Worm (Caenorhabditis elegans): ENCODE measurements around the gene D1054.18.

D1054.18 gene

ce11 chrV:10813425-10814156 lies 12.6 kb upstream of the D1054.18 start, which contains the start of the genes C29A12.1 and lig-1:
TSS of gene C29A12.1 (minus strand) at chrV:10813487.
TSS of gene lig-1 (plus strand) at chrV:10814106.
- no peak for TF ChIP-seq daf-12 (tag; optimal IDR thresholded peaks at IDR 0.05)
- peak; percentile 44 for TF ChIP-seq lin-15B (tag; optimal IDR thresholded peaks at IDR 0.05)
- TF ChIP-seq elt-2 (tag; optimal IDR thresholded peaks at IDR 0.05), result peak; percentile 4
- TF ChIP-seq ZK546.5 (tag; optimal IDR thresholded peaks at IDR 0.05), result no peak
- TF ChIP-seq mml-1 (tag; optimal IDR thresholded peaks at IDR 0.05), result no peak
- peak; percentile 34 for TF ChIP-seq nhr-25 (tag; optimal IDR thresholded peaks at IDR 0.05)
- TF ChIP-seq nfya-1 (tag; optimal IDR thresholded peaks at IDR 0.05; ENCODE audit: insufficient read depth), result peak; percentile 36
- no peak for TF ChIP-seq lin-39 (tag; optimal IDR thresholded peaks at IDR 0.05)
- no peak for TF ChIP-seq egl-27 (tag; optimal IDR thresholded peaks at IDR 0.05)
- TF ChIP-seq ceh-9 (tag; optimal IDR thresholded peaks at IDR 0.05), result no peak

ce11 chrV:10811763-10812162 lies 10.8 kb upstream of the D1054.18 start, which contains the start of gene C29A12.22:
TSS of gene C29A12.22 (plus strand) at chrV:10812063.
- TF ChIP-seq eor-1 (tag; optimal IDR thresholded peaks at IDR 0.05), result no peak
- no peak for TF ChIP-seq aly-2 (tag; optimal IDR thresholded peaks at IDR 0.05)
- no peak for TF ChIP-seq fos-1 (tag; optimal IDR thresholded peaks at IDR 0.05)
- no peak for TF ChIP-seq zag-1 (tag; optimal IDR thresholded peaks at IDR 0.05)
- TF ChIP-seq nhr-237 (tag; optimal IDR thresholded peaks at IDR 0.05), result no peak
- TF ChIP-seq lsy-12 (tag; optimal IDR thresholded peaks at IDR 0.05), result no peak
- TF ChIP-seq nhr-77 (tag; optimal IDR thresholded peaks at IDR 0.05), result no peak
- TF ChIP-seq egl-27 (tag; optimal IDR thresholded peaks at IDR 0.05), result no peak
- no peak for TF ChIP-seq nhr-43 (tag; optimal IDR thresholded peaks at IDR 0.05; ENCODE audit: poor library complexity, severe bottlenecking)
- TF ChIP-seq fkh-10 (GFP tag; optimal IDR thresholded peaks at IDR 0.05), result no peak
- no peak for TF ChIP-seq ceh-82 (tag; optimal IDR thresholded peaks at IDR 0.05)
- TF ChIP-seq egl-5 (tag; optimal IDR thresholded peaks at IDR 0.05), result no peak

ce11 chrV:10807862-10808327 lies 6.9 kb upstream of the D1054.18 start, which contains the start of gene plrg-1:
TSS of gene plrg-1 (minus strand) at chrV:10807912.
- peak; percentile 29 for TF ChIP-seq fkh-10 (GFP tag; optimal IDR thresholded peaks at IDR 0.05)
- TF ChIP-seq pqm-1 (tag; optimal IDR thresholded peaks at IDR 0.05), result peak; percentile 47
- no peak for TF ChIP-seq mml-1 (tag; optimal IDR thresholded peaks at IDR 0.05)
- TF ChIP-seq skn-1 (tag; optimal IDR thresholded peaks at IDR 0.05), result peak; percentile 66
- peak; percentile 89 for TF ChIP-seq lin-39 (tag; optimal IDR thresholded peaks at IDR 0.05)
- TF ChIP-seq snpc-4 (tag; optimal IDR thresholded peaks at IDR 0.05), result peak; percentile 90
- no peak for TF ChIP-seq ZK546.5 (tag; optimal IDR thresholded peaks at IDR 0.05)
- no peak for TF ChIP-seq ceh-9 (tag; optimal IDR thresholded peaks at IDR 0.05)
- peak; percentile 85 for TF ChIP-seq nfya-1 (tag; optimal IDR thresholded peaks at IDR 0.05; ENCODE audit: insufficient read depth)
- TF ChIP-seq mdl-1 (tag; optimal IDR thresholded peaks at IDR 0.05), result peak; percentile 6
- peak; percentile 93 for TF ChIP-seq hmg-11 (tag; optimal IDR thresholded peaks at IDR 0.05)
- TF ChIP-seq fkh-2 (tag; optimal IDR thresholded peaks at IDR 0.05), result no peak
- no peak for TF ChIP-seq daf-12 (tag; optimal IDR thresholded peaks at IDR 0.05)
- TF ChIP-seq ceh-16 (tag; optimal IDR thresholded peaks at IDR 0.05), result no peak
- peak; percentile 86 for TF ChIP-seq nhr-25 (tag; optimal IDR thresholded peaks at IDR 0.05)
- TF ChIP-seq egl-27 (tag; optimal IDR thresholded peaks at IDR 0.05), result peak; percentile 41
- TF ChIP-seq ztf-4 (tag; optimal IDR thresholded peaks at IDR 0.05), result no peak
- peak; percentile 36 for TF ChIP-seq nhr-67 (tag; optimal IDR thresholded peaks at IDR 0.05)
- no peak for TF ChIP-seq unc-39 (tag; optimal IDR thresholded peaks at IDR 0.05)
- no peak for TF ChIP-seq sea-2 (GFP tag; optimal IDR thresholded peaks at IDR 0.05)
- TF ChIP-seq nhr-11 (tag; optimal IDR thresholded peaks at IDR 0.05), result no peak
- peak; percentile 92 for TF ChIP-seq egl-5 (tag; optimal IDR thresholded peaks at IDR 0.05)
- TF ChIP-seq nhr-43 (tag; optimal IDR thresholded peaks at IDR 0.05; ENCODE audit: poor library complexity, severe bottlenecking), result peak; percentile 96
- TF ChIP-seq nhr-76 (tag; optimal IDR thresholded peaks at IDR 0.05), result peak; percentile 56
- TF ChIP-seq elt-1 (tag; optimal IDR thresholded peaks at IDR 0.05), result peak; percentile 52
- no peak for TF ChIP-seq nhr-12 (tag; optimal IDR thresholded peaks at IDR 0.05)
- TF ChIP-seq lsy-12 (tag; optimal IDR thresholded peaks at IDR 0.05), result peak; percentile 82
- peak; percentile 72 for TF ChIP-seq ceh-82 (tag; optimal IDR thresholded peaks at IDR 0.05)
- TF ChIP-seq nhr-77 (tag; optimal IDR thresholded peaks at IDR 0.05), result peak; percentile 17
- TF ChIP-seq nhr-28 (tag; optimal IDR thresholded peaks at IDR 0.05), result no peak
- no peak for TF ChIP-seq fos-1 (tag; optimal IDR thresholded peaks at IDR 0.05)
- peak; percentile 79 for TF ChIP-seq elt-2 (tag; optimal IDR thresholded peaks at IDR 0.05)
- TF ChIP-seq aly-2 (tag; optimal IDR thresholded peaks at IDR 0.05), result no peak
- peak; percentile 74 for TF ChIP-seq R02D3.7 (tag; optimal IDR thresholded peaks at IDR 0.05)
- TF ChIP-seq pha-4 (tag; optimal IDR thresholded peaks at IDR 0.05), result peak; percentile 92
- TF ChIP-seq jun-1 (tag; optimal IDR thresholded peaks at IDR 0.05), result peak; percentile 71
- no peak for TF ChIP-seq ama-1 (optimal IDR thresholded peaks at IDR 0.05)
- no peak for TF ChIP-seq eor-1 (tag; optimal IDR thresholded peaks at IDR 0.05)
- peak; percentile 92 for TF ChIP-seq lin-15B (tag; optimal IDR thresholded peaks at IDR 0.05)
- peak; percentile 82 for TF ChIP-seq ceh-28 (tag; optimal IDR thresholded peaks at IDR 0.05)
- peak; percentile 66 for TF ChIP-seq unc-62 (GFP tag; optimal IDR thresholded peaks at IDR 0.05)
- peak; percentile 60 for TF ChIP-seq tbx-2 (tag; optimal IDR thresholded peaks at IDR 0.05)
- peak; percentile 54 for TF ChIP-seq zag-1 (tag; optimal IDR thresholded peaks at IDR 0.05)
- no peak for TF ChIP-seq nhr-237 (tag; optimal IDR thresholded peaks at IDR 0.05)
- no peak for TF ChIP-seq ztf-11 (tag; optimal IDR thresholded peaks at IDR 0.05)
